Worm (Caenorhabditis elegans) whole organism, L2 larva: ENCODE measurements around the gene R05H10.1.
A peak's percentile ranks its signal among the peaks of the same experiment; 100 is the strongest.

Experiments used
- C34F6.9 ChIP-seq: fragments of 150-350 bp; optimal IDR thresholded peaks from 2 replicates; lab custom pipeline; 2014; ENCODE audit warnings: missing biosample characterization, missing genetic modification characterization
- F13H6.1 ChIP-seq: sonication (generic microtip); optimal IDR thresholded peaks from 2 replicates; lab custom pipeline; 2016; ENCODE audit warnings: missing genetic modification characterization, missing compliant biosample characterization
- R02D3.7 ChIP-seq: fragments of 150-350 bp; optimal IDR thresholded peaks from 2 replicates; lab custom pipeline; 2014; ENCODE audit warnings: missing biosample characterization, missing genetic modification characterization
- Y55F3AM.14 ChIP-seq: fragments of 200-800 bp; sonication (Bioruptor generic); optimal IDR thresholded peaks from 2 replicates; lab custom pipeline; 2018; ENCODE audit warnings: mild to moderate bottlenecking, missing genetic modification characterization, missing compliant biosample characterization
- ZK546.5 ChIP-seq: sonication (generic microtip); optimal IDR thresholded peaks from 2 replicates; lab custom pipeline; 2017; ENCODE audit warnings: missing biosample characterization, missing genetic modification characterization
- alr-1 ChIP-seq: fragments of 150-350 bp; optimal IDR thresholded peaks from 2 replicates; lab custom pipeline; 2014; ENCODE audit warnings: missing biosample characterization, missing genetic modification characterization
- aly-2 ChIP-seq: fragments of 150-350 bp; optimal IDR thresholded peaks from 2 replicates; lab custom pipeline; 2014; ENCODE audit warnings: missing biosample characterization, missing genetic modification characterization
- blmp-1 ChIP-seq: sonication (generic microtip); optimal IDR thresholded peaks from 2 replicates; lab custom pipeline; 2017; ENCODE audit warnings: missing genetic modification characterization, mild to moderate bottlenecking, missing compliant biosample characterization, antibody characterized with exemption, moderate library complexity; ENCODE audit not compliant: insufficient read depth
- ceh-16 ChIP-seq: fragments of 150-350 bp; optimal IDR thresholded peaks from 2 replicates; lab custom pipeline; 2014; ENCODE audit warnings: missing biosample characterization, missing genetic modification characterization
- ceh-82 ChIP-seq: fragments of 150-350 bp; optimal IDR thresholded peaks from 2 replicates; lab custom pipeline; 2014; ENCODE audit warnings: missing biosample characterization, missing genetic modification characterization
- crh-2 ChIP-seq: sonication (generic microtip); optimal IDR thresholded peaks from 2 replicates; lab custom pipeline; 2017; ENCODE audit warnings: missing biosample characterization, missing genetic modification characterization
- dmd-4 ChIP-seq: sonication (generic microtip); optimal IDR thresholded peaks from 2 replicates; lab custom pipeline; 2017; ENCODE audit warnings: missing biosample characterization, missing genetic modification characterization
- elt-1 ChIP-seq: fragments of 150-350 bp; optimal IDR thresholded peaks from 2 replicates; lab custom pipeline; 2014; ENCODE audit warnings: missing biosample characterization, missing genetic modification characterization
- fos-1 ChIP-seq: fragments of 150-350 bp; optimal IDR thresholded peaks from 2 replicates; lab custom pipeline; 2014; ENCODE audit warnings: missing biosample characterization, missing genetic modification characterization
- gmeb-1 ChIP-seq: fragments of 150-350 bp; optimal IDR thresholded peaks from 2 replicates; lab custom pipeline; 2014; ENCODE audit warnings: missing biosample characterization, missing genetic modification characterization
- lin-11 ChIP-seq: fragments of 150-350 bp; sonication (generic microtip); optimal IDR thresholded peaks from 2 replicates; lab custom pipeline; 2014; ENCODE audit warnings: missing biosample characterization, missing genetic modification characterization, inconsistent platforms, mixed read lengths
- lin-13 ChIP-seq: fragments of 150-350 bp; optimal IDR thresholded peaks from 2 replicates; lab custom pipeline; 2014; ENCODE audit warnings: missing biosample characterization, missing genetic modification reagents, missing genetic modification characterization
- lin-39 ChIP-seq: fragments of 150-350 bp; optimal IDR thresholded peaks from 2 replicates; lab custom pipeline; 2014; ENCODE audit warnings: missing biosample characterization, missing genetic modification reagents, missing genetic modification characterization
- lsy-2 ChIP-seq, 2 experiments: fragments of 150-350 bp in 1 of 2; sonication (generic microtip) in 1 of 2; optimal IDR thresholded peaks; 2 replicates each; lab custom pipeline; 2014 to 2017; ENCODE audit warnings: missing biosample characterization in 2 of 2, missing genetic modification characterization in 2 of 2
- mab-5 ChIP-seq: fragments of 150-350 bp; optimal IDR thresholded peaks from 2 replicates; lab custom pipeline; 2014; ENCODE audit warnings: missing biosample characterization, missing genetic modification characterization
- mbf-1 ChIP-seq: sonication (generic microtip); optimal IDR thresholded peaks from 2 replicates; lab custom pipeline; 2017; ENCODE audit warnings: missing biosample characterization, missing genetic modification characterization
- mdl-1 ChIP-seq, 2 experiments: fragments of 150-350 bp in 1 of 2; sonication (generic microtip) in 1 of 2; optimal IDR thresholded peaks; 2 replicates each; lab custom pipeline; 2017; ENCODE audit warnings: missing biosample characterization in 2 of 2, missing genetic modification characterization in 2 of 2
- nhr-10 ChIP-seq: sonication (generic microtip); optimal IDR thresholded peaks from 2 replicates; lab custom pipeline; 2017; ENCODE audit warnings: missing biosample characterization, missing genetic modification characterization
- nhr-11 ChIP-seq: fragments of 150-350 bp; optimal IDR thresholded peaks from 2 replicates; lab custom pipeline; 2014; ENCODE audit warnings: missing biosample characterization, missing genetic modification characterization
- nhr-12 ChIP-seq: fragments of 150-350 bp; optimal IDR thresholded peaks from 2 replicates; lab custom pipeline; 2014; ENCODE audit warnings: missing biosample characterization, missing genetic modification characterization
- nhr-129 ChIP-seq: fragments of 150-350 bp; optimal IDR thresholded peaks from 2 replicates; lab custom pipeline; 2014; ENCODE audit warnings: missing biosample characterization, missing genetic modification characterization
- nhr-21 ChIP-seq: fragments of 150-350 bp; optimal IDR thresholded peaks from 2 replicates; lab custom pipeline; 2014; ENCODE audit warnings: missing biosample characterization, missing genetic modification characterization
- nhr-23 ChIP-seq: fragments of 150-350 bp; optimal IDR thresholded peaks from 2 replicates; lab custom pipeline; 2014; ENCODE audit warnings: missing biosample characterization, missing genetic modification reagents, missing genetic modification characterization
- nhr-237 ChIP-seq: fragments of 150-350 bp; optimal IDR thresholded peaks from 2 replicates; lab custom pipeline; 2014; ENCODE audit warnings: missing biosample characterization, missing genetic modification characterization
- nhr-25 ChIP-seq: fragments of 150-350 bp; sonication (generic microtip); optimal IDR thresholded peaks from 3 replicates; lab custom pipeline; 2014; ENCODE audit warnings: missing biosample characterization, missing genetic modification characterization
- nhr-6 ChIP-seq: fragments of 150-350 bp; optimal IDR thresholded peaks from 2 replicates; lab custom pipeline; 2014; ENCODE audit warnings: missing biosample characterization, missing genetic modification characterization
- peb-1 ChIP-seq: fragments of 150-350 bp; optimal IDR thresholded peaks from 2 replicates; lab custom pipeline; 2014; ENCODE audit warnings: missing biosample characterization, missing genetic modification characterization
- sem-4 ChIP-seq: fragments of 150-350 bp; optimal IDR thresholded peaks from 2 replicates; lab custom pipeline; 2014; ENCODE audit warnings: missing biosample characterization, missing genetic modification reagents, missing genetic modification characterization
- skn-1 ChIP-seq: sonication (generic microtip); optimal IDR thresholded peaks from 2 replicates; lab custom pipeline; 2017; ENCODE audit warnings: missing biosample characterization, missing genetic modification characterization
- sma-3 ChIP-seq: sonication (generic microtip); optimal IDR thresholded peaks from 2 replicates; lab custom pipeline; 2016; ENCODE audit warnings: missing genetic modification reagents, missing genetic modification characterization, missing compliant biosample characterization
- sma-9 ChIP-seq, 2 experiments: fragments of 150-350 bp in 1 of 2; sonication (generic microtip) in 1 of 2; optimal IDR thresholded peaks; 2 replicates each; lab custom pipeline; 2014 to 2016; ENCODE audit warnings: missing genetic modification characterization in 2 of 2, mild to moderate bottlenecking in 1 of 2, missing biosample characterization in 1 of 2, missing compliant biosample characterization in 1 of 2, missing genetic modification reagents in 1 of 2, moderate library complexity in 1 of 2
- snpc-4 ChIP-seq: fragments of 150-350 bp; optimal IDR thresholded peaks from 2 replicates; lab custom pipeline; 2014; ENCODE audit warnings: missing biosample characterization, missing genetic modification characterization
- unc-39 ChIP-seq: fragments of 150-350 bp; optimal IDR thresholded peaks from 2 replicates; lab custom pipeline; 2014; ENCODE audit warnings: missing biosample characterization, missing genetic modification characterization
- unc-55 ChIP-seq: fragments of 150-350 bp; sonication (generic microtip); optimal IDR thresholded peaks from 3 replicates; lab custom pipeline; 2014; ENCODE audit warnings: missing biosample characterization, missing genetic modification reagents, missing genetic modification characterization
- unc-62 ChIP-seq: fragments of 150-350 bp; optimal IDR thresholded peaks from 2 replicates; lab custom pipeline; 2014; ENCODE audit warnings: missing biosample characterization, missing genetic modification reagents, missing genetic modification characterization
- zag-1 ChIP-seq: fragments of 150-350 bp; optimal IDR thresholded peaks from 2 replicates; lab custom pipeline; 2014; ENCODE audit warnings: missing biosample characterization, missing genetic modification characterization
- ztf-1 ChIP-seq: fragments of 200-800 bp; sonication (Bioruptor generic); conservative IDR thresholded peaks from 2 replicates; pipeline ENCODE4 v1.3.6; 2022; ENCODE audit warnings: missing genetic modification characterization, missing compliant biosample characterization
- ztf-11 ChIP-seq: sonication (generic microtip); optimal IDR thresholded peaks from 2 replicates; lab custom pipeline; 2017; ENCODE audit warnings: missing biosample characterization, missing genetic modification characterization
- ztf-4 ChIP-seq: fragments of 150-350 bp; optimal IDR thresholded peaks from 2 replicates; lab custom pipeline; 2014; ENCODE audit warnings: missing biosample characterization, missing genetic modification characterization

Gene R05H10.1

DNA sequence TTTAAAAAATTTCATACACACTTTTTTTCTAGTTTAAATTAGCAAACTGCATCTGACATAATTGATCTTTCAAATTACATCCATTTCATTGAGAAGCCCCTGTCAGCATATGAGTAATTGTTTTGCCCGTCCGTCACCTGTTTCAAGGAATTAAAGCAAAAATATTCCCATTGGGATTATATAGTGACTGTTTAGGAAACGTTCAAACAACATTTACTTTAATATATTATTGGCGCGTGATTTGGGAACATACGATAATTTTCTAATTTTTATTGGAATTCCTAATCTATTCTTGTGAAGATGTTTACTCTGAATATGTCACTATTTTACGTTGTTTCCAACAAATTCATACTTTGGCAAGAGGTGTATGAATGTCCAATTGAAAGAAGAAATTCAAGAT is 45.9 kb upstream of the R05H10.1 start, which contains the start of gene srt-11:
Gene srt-11, plus strand, starts transcription at position 301 of the 400 bp plus-strand sequence.
- no peak for TF ChIP-seq alr-1 (tag; lab: Kevin White, UChicago)
- TF ChIP-seq unc-39 (tag; lab: Kevin White, UChicago) = no peak
- no peak for TF ChIP-seq dmd-4
- no peak for TF ChIP-seq gmeb-1 (tag; lab: Kevin White, UChicago)
- no peak for TF ChIP-seq zag-1 (tag; lab: Kevin White, UChicago)
- no peak for TF ChIP-seq lin-39
- no peak for TF ChIP-seq nhr-10 (tag; lab: Kevin White, UChicago)
- no peak for TF ChIP-seq blmp-1 (tag; lab: Kevin White, UChicago)
- no peak for TF ChIP-seq ztf-4 (tag; lab: Kevin White, UChicago)
- no peak for TF ChIP-seq skn-1 (tag; lab: Kevin White, UChicago)
- TF ChIP-seq ceh-16 (tag; lab: Kevin White, UChicago) = no peak
- no peak for TF ChIP-seq lin-13 (GFP tag; lab: Kevin White, UChicago)
- TF ChIP-seq aly-2 = no peak
- no peak for TF ChIP-seq sma-3 (GFP tag; lab: Kevin White, UChicago)
- no peak for TF ChIP-seq nhr-6 (tag; lab: Kevin White, UChicago)
- TF ChIP-seq sma-9 (GFP tag; optimal IDR thresholded peaks at IDR 0.05; lab: Kevin White, UChicago) = no peak
- TF ChIP-seq sma-9 (tag; optimal IDR thresholded peaks at IDR 0.05; lab: Kevin White, UChicago) = no peak
- no peak for TF ChIP-seq peb-1 (tag; lab: Kevin White, UChicago)
- no peak for TF ChIP-seq fos-1
- no peak for TF ChIP-seq nhr-25 (tag; lab: Kevin White, UChicago)
- TF ChIP-seq C34F6.9 (tag; lab: Kevin White, UChicago) = no peak
- TF ChIP-seq, all 48 proteins: peak for 0

- TF ChIP-seq lin-13 (GFP tag; lab: Kevin White, UChicago) (no peak), ZK546.5 (no peak), alr-1 (tag; lab: Kevin White, UChicago) (no peak), ztf-4 (tag; lab: Kevin White, UChicago) (no peak), ceh-16 (tag; lab: Kevin White, UChicago) (no peak)
Measured at ce11 chrII:14808686-14809085, 42.9 kb upstream of the R05H10.1 start, which contains the start of gene W01D2.6. W01D2.6 (plus strand) TSS chrII:14808986.

- TF ChIP-seq ceh-16 (tag; lab: Kevin White, UChicago) (no peak), C34F6.9 (tag; lab: Kevin White, UChicago) (peak; percentile 51), nhr-237 (no peak), fos-1 (no peak), mab-5 (tag; lab: Kevin White, UChicago) (no peak), Y55F3AM.14 (GFP tag; lab: Kevin White, UChicago) (no peak), F13H6.1 (tag; lab: Kevin White, UChicago) (peak; percentile 44), snpc-4 (tag; lab: Kevin White, UChicago) (peak; percentile 66), nhr-6 (tag; lab: Kevin White, UChicago) (no peak), unc-55 (peak; percentile 15), lsy-2 (tag; optimal IDR thresholded peaks at IDR 0.05; lab: Kevin White, UChicago) (peak in 1 of 2 experiments; percentile 24), alr-1 (tag; lab: Kevin White, UChicago) (no peak), nhr-12 (tag; lab: Kevin White, UChicago) (no peak), nhr-11 (tag; lab: Kevin White, UChicago) (no peak), lin-11 (tag; lab: Kevin White, UChicago) (no peak), sma-9 (GFP tag; optimal IDR thresholded peaks at IDR 0.05; lab: Kevin White, UChicago) (peak; percentile 5), sma-9 (tag; optimal IDR thresholded peaks at IDR 0.05; lab: Kevin White, UChicago) (no peak), lin-13 (GFP tag; lab: Kevin White, UChicago) (peak; percentile 11), nhr-129 (tag; lab: Kevin White, UChicago) (peak; percentile 30), mdl-1 (tag; optimal IDR thresholded peaks at IDR 0.05; lab: Kevin White, UChicago) (no peak)
- TF ChIP-seq, all 48 proteins: peak for 8
Measured at ce11 chrII:14810609-14811008, 41.0 kb upstream of the R05H10.1 start.

ce11 chrII:14811472-14811871 is 40.1 kb upstream of the R05H10.1 start:
- TF ChIP-seq unc-39 (tag; lab: Kevin White, UChicago) (no peak), ceh-16 (tag; lab: Kevin White, UChicago) (no peak), alr-1 (tag; lab: Kevin White, UChicago) (no peak), ztf-11 (tag; lab: Kevin White, UChicago) (no peak), unc-62 (GFP tag; lab: Kevin White, UChicago) (no peak), elt-1 (tag; lab: Kevin White, UChicago) (no peak), nhr-23 (tag; lab: Kevin White, UChicago) (no peak), gmeb-1 (tag; lab: Kevin White, UChicago) (no peak), ZK546.5 (no peak), sem-4 (no peak), C34F6.9 (tag; lab: Kevin White, UChicago) (no peak), R02D3.7 (tag; lab: Kevin White, UChicago) (no peak), sma-9 (GFP tag; optimal IDR thresholded peaks at IDR 0.05; lab: Kevin White, UChicago) (peak; percentile 69), sma-9 (tag; optimal IDR thresholded peaks at IDR 0.05; lab: Kevin White, UChicago) (no peak), ceh-82 (tag; lab: Kevin White, UChicago) (no peak), ztf-1 (GFP tag; lab: Robert Waterston, UW) (no peak), unc-55 (no peak), dmd-4 (no peak), nhr-12 (tag; lab: Kevin White, UChicago) (no peak), lin-11 (tag; lab: Kevin White, UChicago) (no peak), lsy-2 (tag; optimal IDR thresholded peaks at IDR 0.05; lab: Kevin White, UChicago) (no peak), nhr-25 (tag; lab: Kevin White, UChicago) (no peak), lin-13 (GFP tag; lab: Kevin White, UChicago) (no peak), snpc-4 (tag; lab: Kevin White, UChicago) (peak; percentile 43), mdl-1 (tag; optimal IDR thresholded peaks at IDR 0.05; lab: Kevin White, UChicago) (no peak), mbf-1 (tag; lab: Kevin White, UChicago) (no peak), crh-2 (tag; lab: Kevin White, UChicago) (peak; percentile 19), nhr-21 (tag; lab: Kevin White, UChicago) (no peak)
